Fruit fly (Drosophila melanogaster): ENCODE measurements around the gene CG33640.

- TF ChIP-seq h (optimal IDR thresholded peaks at IDR 0.05) (no peak), ttk (optimal IDR thresholded peaks at IDR 0.05) (no peak), psq (optimal IDR thresholded peaks at IDR 0.05) (no peak), insv (optimal IDR thresholded peaks at IDR 0.05) (no peak), Myc (optimal IDR thresholded peaks at IDR 0.05) (no peak)
These were observed 15.2 kb upstream of the CG33640 start for dm6 chr2L:13512182-13513032.

All from Kc167 (cell line).